Fruit fly (Drosophila melanogaster): ENCODE measurements around the gene santa-maria.

The santa-maria gene

dm6 chr2L:7422429-7423283, 28.4 kb downstream of the santa-maria start (continued):
- TF ChIP-seq ham (GFP tag; IDR thresholded peaks at IDR 0.05) (no peak), toy (GFP tag; IDR thresholded peaks at IDR 0.05) (no peak), cg (GFP tag; optimal IDR thresholded peaks at IDR 0.05) (peak; percentile 55), CG18262 (tag; optimal IDR thresholded peaks at IDR 0.05) (peak; percentile 34), bigmax (GFP tag; optimal IDR thresholded peaks at IDR 0.05) (no peak), CG1647 (GFP tag; optimal IDR thresholded peaks at IDR 0.05) (no peak), CG15269 (tag; optimal IDR thresholded peaks at IDR 0.05) (no peak), gsb (GFP tag; IDR thresholded peaks at IDR 0.05) (0 out of 2 replicates have a peak, but pooled peaks have one; percentile 13), pb (GFP tag; optimal IDR thresholded peaks at IDR 0.05) (no peak), CG9437 (GFP tag; optimal IDR thresholded peaks at IDR 0.05) (peak; percentile 21), D19B (GFP tag; optimal IDR thresholded peaks at IDR 0.05) (no peak), fd3F (GFP tag; optimal IDR thresholded peaks at IDR 0.05) (no peak), chinmo (GFP tag; IDR thresholded peaks at IDR 0.05; ENCODE audit: partially characterized antibody) (no peak), Drgx (GFP tag; IDR thresholded peaks at IDR 0.05) (peak; percentile 65), mam (GFP tag; optimal IDR thresholded peaks at IDR 0.05) (no peak), CG4820 (GFP tag; optimal IDR thresholded peaks at IDR 0.05) (peak; percentile 21), slp2 (GFP tag; optimal IDR thresholded peaks at IDR 0.05) (no peak), crol (GFP tag; IDR thresholded peaks at IDR 0.05) (peak; percentile 97), nmo (GFP tag; optimal IDR thresholded peaks at IDR 0.05) (peak; percentile 49), Max (GFP tag; optimal IDR thresholded peaks at IDR 0.05) (no peak), NC2α (GFP tag; optimal IDR thresholded peaks at IDR 0.05) (no peak), phol (tag; optimal IDR thresholded peaks at IDR 0.05) (peak; percentile 24), sd (tag; optimal IDR thresholded peaks at IDR 0.05) (no peak), pros (GFP tag; optimal IDR thresholded peaks at IDR 0.05) (no peak), dmrt11E (tag; optimal IDR thresholded peaks at IDR 0.05) (no peak), sim (GFP tag; IDR thresholded peaks at IDR 0.05) (0 out of 2 replicates have a peak, but pooled peaks have one; percentile 39), Oaz (GFP tag; IDR thresholded peaks at IDR 0.05) (no peak), CG8765 (GFP tag; IDR thresholded peaks at IDR 0.05) (no peak), Spps (tag; optimal IDR thresholded peaks at IDR 0.05) (no peak), ro (GFP tag; IDR thresholded peaks at IDR 0.05) (no peak), Trl (optimal IDR thresholded peaks at IDR 0.05) (peak in 1 of 2 experiments; percentile 47), Trl (GFP tag; optimal IDR thresholded peaks at IDR 0.05) (no peak), Vsx1 (GFP tag; optimal IDR thresholded peaks at IDR 0.05) (no peak), kni (GFP tag; optimal IDR thresholded peaks at IDR 0.05) (peak; percentile 16), MTF-1 (GFP tag; optimal IDR thresholded peaks at IDR 0.05; ENCODE audit: borderline replicate concordance) (no peak), CG16815 (GFP tag; optimal IDR thresholded peaks at IDR 0.05) (no peak), ssp (GFP tag; IDR thresholded peaks at IDR 0.05) (0 out of 2 replicates have a peak, but pooled peaks have one; percentile 6), luna (GFP tag; optimal IDR thresholded peaks at IDR 0.05) (no peak), Fer3 (tag; optimal IDR thresholded peaks at IDR 0.05) (no peak), br (optimal IDR thresholded peaks at IDR 0.05) (no peak), Opbp (GFP tag; IDR thresholded peaks at IDR 0.05; ENCODE audit: partially characterized antibody) (0 out of 3 replicates have a peak, but pooled peaks have one; percentile 33), exex (tag; optimal IDR thresholded peaks at IDR 0.05) (no peak), CG3407 (GFP tag; optimal IDR thresholded peaks at IDR 0.05) (peak; percentile 3), CG13287 (GFP tag; IDR thresholded peaks at IDR 0.05; ENCODE audit: partially characterized antibody) (no peak), CG2678 (tag; optimal IDR thresholded peaks at IDR 0.05) (peak; percentile 7), CG6175 (GFP tag; IDR thresholded peaks at IDR 0.05) (0 out of 3 replicates have a peak, but pooled peaks have one; percentile 25), usp (GFP tag; optimal IDR thresholded peaks at IDR 0.05) (no peak), CG10654 (GFP tag; optimal IDR thresholded peaks at IDR 0.05) (no peak), Sox102F (GFP tag; optimal IDR thresholded peaks at IDR 0.05) (peak; percentile 14)
